Fruit fly (Drosophila melanogaster): ENCODE data around the gene CG31465.

Gene CG31465

DNA sequence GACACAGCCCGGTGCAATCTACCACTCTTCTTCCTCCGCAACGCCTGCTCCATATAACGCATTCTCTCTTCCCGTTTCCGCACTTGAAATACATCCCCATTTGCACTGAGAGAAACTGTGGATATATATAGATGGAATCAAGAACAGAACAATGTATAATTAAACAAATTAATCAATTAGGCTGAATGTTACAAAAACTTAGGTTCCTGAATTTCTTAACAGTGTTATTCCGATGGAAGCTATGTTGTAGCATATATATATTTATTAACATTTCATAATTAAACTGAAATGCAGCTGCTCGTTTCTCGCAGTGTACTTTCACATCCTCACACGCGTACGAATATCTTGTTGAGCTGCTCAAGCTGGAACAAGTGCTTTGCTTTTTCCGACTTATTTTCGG, 21.1 kb upstream of the CG31465 start (continued):
- TF ChIP-seq lbe (GFP tag; optimal IDR thresholded peaks at IDR 0.05) (peak; percentile 87), CG17385 (GFP tag; optimal IDR thresholded peaks at IDR 0.05) (peak; percentile 41), gsb-n (tag; optimal IDR thresholded peaks at IDR 0.05) (peak; percentile 72), CG10462 (GFP tag; optimal IDR thresholded peaks at IDR 0.05) (peak; percentile 1), CG30431 (GFP tag; optimal IDR thresholded peaks at IDR 0.05) (peak; percentile 50), CG6254 (GFP tag; optimal IDR thresholded peaks at IDR 0.05) (peak; percentile 40), hbn (GFP tag; IDR thresholded peaks at IDR 0.05; ENCODE audit: partially characterized antibody) (no peak), PHDP (tag; optimal IDR thresholded peaks at IDR 0.05) (peak; percentile 62), fd96Cb (tag; optimal IDR thresholded peaks at IDR 0.05) (peak; percentile 23), Hr51 (GFP tag; optimal IDR thresholded peaks at IDR 0.05) (peak; percentile 9 to 35), E2f2 (GFP tag; IDR thresholded peaks at IDR 0.05) (no peak), ttk (GFP tag; IDR thresholded peaks at IDR 0.05) (no peak), Chrac-16 (GFP tag; optimal IDR thresholded peaks at IDR 0.05) (peak; percentile 51), klu (GFP tag; IDR thresholded peaks at IDR 0.05) (no peak), ewg (GFP tag; optimal IDR thresholded peaks at IDR 0.05) (peak; percentile 30), Sox100B (GFP tag; optimal IDR thresholded peaks at IDR 0.05) (peak; percentile 38), nerfin-1 (tag; optimal IDR thresholded peaks at IDR 0.05) (peak; percentile 46), pb (GFP tag; optimal IDR thresholded peaks at IDR 0.05) (no peak), Med (GFP tag) (peak; percentile 44), tin (GFP tag; optimal IDR thresholded peaks at IDR 0.05) (peak; percentile 51), chn (GFP tag; optimal IDR thresholded peaks at IDR 0.05) (peak; percentile 31), CG34422 (GFP tag; IDR thresholded peaks at IDR 0.05) (0 out of 3 replicates have a peak, but pooled peaks have one; percentile 37), CG8388 (GFP tag; optimal IDR thresholded peaks at IDR 0.05) (peak; percentile 62), CG18619 (GFP tag; optimal IDR thresholded peaks at IDR 0.05) (peak; percentile 38), CG12769 (tag; optimal IDR thresholded peaks at IDR 0.05) (peak; percentile 14), CG10209 (GFP tag; optimal IDR thresholded peaks at IDR 0.05) (peak; percentile 41), CG15696 (tag; optimal IDR thresholded peaks at IDR 0.05) (peak; percentile 62), Ets65A (GFP tag) (peak; percentile 56), dpn (GFP tag; optimal IDR thresholded peaks at IDR 0.05) (peak; percentile 7 to 46), CG10147 (GFP tag; optimal IDR thresholded peaks at IDR 0.05) (no peak), CG6765 (GFP tag; optimal IDR thresholded peaks at IDR 0.05) (no peak), crol (GFP tag; IDR thresholded peaks at IDR 0.05) (0 out of 2 replicates have a peak, but pooled peaks have one; percentile 17), z (GFP tag; IDR thresholded peaks at IDR 0.05) (no peak), CG17829 (tag; optimal IDR thresholded peaks at IDR 0.05) (peak; percentile 79), Ptx1 (GFP tag; IDR thresholded peaks at IDR 0.05) (peak; percentile 42; the same call in 1 of the 2 replicates), luna (GFP tag; optimal IDR thresholded peaks at IDR 0.05) (no peak), lmd (GFP tag; IDR thresholded peaks at IDR 0.05) (0 out of 2 replicates have a peak, but pooled peaks have one; percentile 11), ara (GFP tag; IDR thresholded peaks at IDR 0.05) (peak; percentile 54; the same call in 1 of the 2 replicates), dmrt99B (tag; optimal IDR thresholded peaks at IDR 0.05) (peak; percentile 52), CG13424 (tag; optimal IDR thresholded peaks at IDR 0.05) (peak; percentile 43), eve (GFP tag; optimal IDR thresholded peaks at IDR 0.05) (peak in 1 of 2 experiments; percentile 70), CG2712 (tag; optimal IDR thresholded peaks at IDR 0.05) (peak; percentile 80), Ssrp (tag; optimal IDR thresholded peaks at IDR 0.05) (peak; percentile 63), Blimp-1 (GFP tag; optimal IDR thresholded peaks at IDR 0.05) (peak; percentile 49), CG10959 (GFP tag; IDR thresholded peaks at IDR 0.05) (peak; percentile 36), Myb (GFP tag; optimal IDR thresholded peaks at IDR 0.05) (no peak), CG13123 (GFP tag; optimal IDR thresholded peaks at IDR 0.05) (no peak), nom (GFP tag; optimal IDR thresholded peaks at IDR 0.05) (peak; percentile 61), D (optimal IDR thresholded peaks at IDR 0.05) (no peak), D (GFP tag; optimal IDR thresholded peaks at IDR 0.05) (peak; percentile 55)
